Worm (Caenorhabditis elegans) whole organism, L1 larva: Measurements from ENCODE around the gene srx-87.

Experiments used
- C16A3.4 ChIP-seq: fragments of 150-350 bp; optimal IDR thresholded peaks from 2 replicates; lab custom pipeline; 2014; ENCODE audit warnings: missing biosample characterization, missing genetic modification characterization
- Y116A8C.19 ChIP-seq: sonication (generic microtip); optimal IDR thresholded peaks from 2 replicates; lab custom pipeline; 2016; ENCODE audit warnings: missing compliant biosample characterization, missing genetic modification characterization, borderline replicate concordance
- aly-2 ChIP-seq: fragments of 150-350 bp; optimal IDR thresholded peaks from 2 replicates; lab custom pipeline; 2014; ENCODE audit warnings: missing biosample characterization, missing genetic modification characterization
- ama-1 ChIP-seq: fragments of 150-350 bp; optimal IDR thresholded peaks from 2 replicates; lab custom pipeline; 2014
- blmp-1 ChIP-seq: fragments of 150-350 bp; optimal IDR thresholded peaks from 2 replicates; lab custom pipeline; 2014; ENCODE audit warnings: missing biosample characterization, missing genetic modification characterization
- ceh-88 ChIP-seq: fragments of 200-800 bp; sonication (Bioruptor generic); IDR thresholded peaks from 2 replicates; pipeline ENCODE4 v1.3.6; 2022; ENCODE audit warnings: missing genetic modification characterization, missing compliant biosample characterization
- ceh-90 ChIP-seq: sonication (generic microtip); optimal IDR thresholded peaks from 2 replicates; lab custom pipeline; 2016; ENCODE audit warnings: missing genetic modification characterization, missing compliant biosample characterization
- dpl-1 ChIP-seq, 3 experiments: fragments of 150-350 bp in 2 of 3; sonication (generic microtip) in 1 of 3; optimal IDR thresholded peaks; 2 replicates each; lab custom pipeline; 2014 to 2017; ENCODE audit warnings: missing biosample characterization in 3 of 3, missing genetic modification characterization in 3 of 3, missing genetic modification reagents in 3 of 3
- dsc-1 ChIP-seq: sonication (generic microtip); optimal IDR thresholded peaks from 2 replicates; lab custom pipeline; 2016; ENCODE audit warnings: mild to moderate bottlenecking, missing genetic modification characterization, missing compliant biosample characterization
- efl-1 ChIP-seq, 4 experiments: fragments of 150-350 bp; optimal IDR thresholded peaks in 3 of 4; peaks in 1 of 4; 1 replicate in 1 of 4; 2 replicates in 3 of 4; lab custom pipeline; 2014; ENCODE audit warnings: missing biosample characterization in 2 of 4, missing genetic modification characterization in 2 of 4, missing genetic modification reagents in 2 of 4
- egl-13 ChIP-seq: sonication (generic microtip); optimal IDR thresholded peaks from 2 replicates; lab custom pipeline; 2016; ENCODE audit warnings: missing genotype, missing genetic modification reagents, missing genetic modification characterization, missing compliant biosample characterization
- egl-27 ChIP-seq, 2 experiments: fragments of 150-350 bp in 1 of 2; sonication (generic microtip); optimal IDR thresholded peaks; 3 replicates each; lab custom pipeline; 2017 to 2018; ENCODE audit warnings: missing biosample characterization in 2 of 2, missing genetic modification characterization in 2 of 2, missing genetic modification reagents in 2 of 2
- elt-3 ChIP-seq, 6 experiments: fragments of 150-350 bp in 1 of 6; sonication (generic microtip); optimal IDR thresholded peaks; 2 replicates each; lab custom pipeline; 2017 to 2018; ENCODE audit warnings: missing biosample characterization in 6 of 6, missing genetic modification characterization in 6 of 6, inconsistent platforms in 1 of 6
- ets-5 ChIP-seq: fragments of 200-800 bp; sonication (Bioruptor generic); IDR thresholded peaks from 2 replicates; pipeline ENCODE4 v1.3.6; 2022; ENCODE audit warnings: missing genetic modification characterization, missing compliant biosample characterization
- fkh-10 ChIP-seq: sonication (generic microtip); optimal IDR thresholded peaks from 2 replicates; lab custom pipeline; 2017; ENCODE audit warnings: missing biosample characterization, missing genetic modification reagents, missing genetic modification characterization
- fos-1 ChIP-seq: fragments of 150-350 bp; optimal IDR thresholded peaks from 2 replicates; lab custom pipeline; 2014; ENCODE audit warnings: missing biosample characterization, missing genetic modification characterization
- grh-1 ChIP-seq: fragments of 200-800 bp; sonication (Bioruptor generic); IDR thresholded peaks from 2 replicates; pipeline ENCODE4 v1.3.6; 2022; ENCODE audit warnings: missing genetic modification reagents, missing genetic modification characterization, missing compliant biosample characterization
- hpl-2 ChIP-seq: fragments of 150-350 bp; optimal IDR thresholded peaks from 2 replicates; lab custom pipeline; 2014; ENCODE audit warnings: missing biosample characterization, missing genetic modification reagents, missing genetic modification characterization
- irx-1 ChIP-seq: sonication (generic microtip); optimal IDR thresholded peaks from 2 replicates; lab custom pipeline; 2016; ENCODE audit warnings: missing genetic modification characterization, missing compliant biosample characterization
- isw-1 ChIP-seq: fragments of 200-800 bp; sonication (Bioruptor generic); IDR thresholded peaks from 2 replicates; pipeline ENCODE4 v1.3.6; 2022; ENCODE audit warnings: missing genetic modification characterization, missing compliant biosample characterization
- jun-1 ChIP-seq: fragments of 150-350 bp; optimal IDR thresholded peaks from 2 replicates; lab custom pipeline; 2014; ENCODE audit warnings: missing biosample characterization, missing genetic modification reagents, missing genetic modification characterization
- lin-13 ChIP-seq: fragments of 150-350 bp; optimal IDR thresholded peaks from 2 replicates; lab custom pipeline; 2014; ENCODE audit warnings: missing biosample characterization, missing genetic modification reagents, missing genetic modification characterization
- lin-14 ChIP-seq: fragments of 200-800 bp; sonication (Bioruptor generic); optimal IDR thresholded peaks from 2 replicates; lab custom pipeline; 2018; ENCODE audit warnings: mild to moderate bottlenecking, missing genetic modification characterization, moderate library complexity, missing compliant biosample characterization
- lin-35 ChIP-seq, 2 experiments: fragments of 150-350 bp; optimal IDR thresholded peaks; 2 replicates each; lab custom pipeline; 2014; ENCODE audit warnings: missing biosample characterization in 2 of 2, missing genetic modification characterization in 2 of 2, missing genetic modification reagents in 2 of 2
- lir-3 ChIP-seq: sonication (generic microtip); optimal IDR thresholded peaks from 2 replicates; lab custom pipeline; 2016; ENCODE audit warnings: mild to moderate bottlenecking, missing genetic modification characterization, moderate library complexity, missing compliant biosample characterization; ENCODE audit not compliant: poor library complexity
- mab-9 ChIP-seq: fragments of 200-800 bp; sonication (Bioruptor generic); IDR thresholded peaks from 2 replicates; pipeline ENCODE4 v1.3.6; 2022; ENCODE audit warnings: missing genetic modification reagents, missing genetic modification characterization, missing compliant biosample characterization
- mdl-1 ChIP-seq, 2 experiments: fragments of 150-350 bp; optimal IDR thresholded peaks; 2 replicates each; lab custom pipeline; 2014 to 2017; ENCODE audit warnings: missing biosample characterization in 2 of 2, missing genetic modification characterization in 2 of 2, inconsistent platforms in 1 of 2
- nhr-11 ChIP-seq: fragments of 150-350 bp; optimal IDR thresholded peaks from 2 replicates; lab custom pipeline; 2014; ENCODE audit warnings: missing biosample characterization, missing genetic modification characterization
- nhr-19 ChIP-seq: fragments of 200-800 bp; sonication (Bioruptor generic); conservative IDR thresholded peaks from 2 replicates; pipeline ENCODE4 v1.3.6; 2022; ENCODE audit warnings: missing genetic modification characterization, missing compliant biosample characterization
- nhr-20 ChIP-seq: sonication (generic microtip); optimal IDR thresholded peaks from 2 replicates; lab custom pipeline; 2016; ENCODE audit warnings: mild to moderate bottlenecking, missing genetic modification characterization, missing compliant biosample characterization
- nhr-28 ChIP-seq: fragments of 150-350 bp; optimal IDR thresholded peaks from 2 replicates; lab custom pipeline; 2014; ENCODE audit warnings: missing biosample characterization, missing genetic modification characterization
- nhr-47 ChIP-seq: sonication (generic microtip); optimal IDR thresholded peaks from 2 replicates; lab custom pipeline; 2016; ENCODE audit warnings: mild to moderate bottlenecking, missing genetic modification characterization, moderate library complexity, missing compliant biosample characterization
- nhr-71 ChIP-seq: sonication (generic microtip); optimal IDR thresholded peaks from 2 replicates; lab custom pipeline; 2016; ENCODE audit warnings: mild to moderate bottlenecking, missing genetic modification characterization, moderate library complexity, missing compliant biosample characterization
- nhr-76 ChIP-seq: sonication (generic microtip); optimal IDR thresholded peaks from 2 replicates; lab custom pipeline; 2017; ENCODE audit warnings: missing biosample characterization, missing genetic modification characterization
- nhr-85 ChIP-seq: sonication (generic microtip); peaks from one replicate; lab custom pipeline; 2016; ENCODE audit warnings: missing genetic modification characterization, inconsistent platforms, missing compliant biosample characterization
- nhr-90 ChIP-seq: sonication (generic microtip); optimal IDR thresholded peaks from 2 replicates; lab custom pipeline; 2016; ENCODE audit warnings: mild to moderate bottlenecking, missing genetic modification characterization, missing compliant biosample characterization; ENCODE audit not compliant: poor library complexity
- pax-3 ChIP-seq: fragments of 200-800 bp; sonication (Bioruptor generic); optimal IDR thresholded peaks from 2 replicates; lab custom pipeline; 2018; ENCODE audit warnings: mild to moderate bottlenecking, missing genetic modification characterization, moderate library complexity, missing compliant biosample characterization
- rnt-1 ChIP-seq: sonication (generic microtip); optimal IDR thresholded peaks from 2 replicates; lab custom pipeline; 2016; ENCODE audit warnings: mild to moderate bottlenecking, missing genetic modification characterization, moderate library complexity, missing compliant biosample characterization
- skn-1 ChIP-seq: fragments of 150-350 bp; optimal IDR thresholded peaks from 2 replicates; lab custom pipeline; 2014; ENCODE audit warnings: missing biosample characterization, missing genetic modification characterization
- snu-23 ChIP-seq: sonication (generic microtip); optimal IDR thresholded peaks from 2 replicates; lab custom pipeline; 2016; ENCODE audit warnings: missing genetic modification characterization, missing compliant biosample characterization
- sox-4 ChIP-seq: sonication (generic microtip); optimal IDR thresholded peaks from 2 replicates; lab custom pipeline; 2016; ENCODE audit warnings: missing genetic modification characterization, missing compliant biosample characterization
- sptf-1 ChIP-seq: fragments of 150-350 bp; optimal IDR thresholded peaks from 2 replicates; lab custom pipeline; 2014; ENCODE audit warnings: missing biosample characterization, missing genetic modification characterization
- sup-37 ChIP-seq: fragments of 200-800 bp; sonication (Bioruptor generic); optimal IDR thresholded peaks from 2 replicates; lab custom pipeline; 2018; ENCODE audit warnings: mild to moderate bottlenecking, missing genetic modification characterization, missing compliant biosample characterization
- swsn-7 ChIP-seq: sonication (generic microtip); optimal IDR thresholded peaks from 2 replicates; lab custom pipeline; 2016; ENCODE audit warnings: missing genetic modification characterization, missing compliant biosample characterization
- tbx-2 ChIP-seq: sonication (generic microtip); optimal IDR thresholded peaks from 2 replicates; lab custom pipeline; 2016; ENCODE audit warnings: missing genetic modification characterization, missing compliant biosample characterization
- unc-30 ChIP-seq: sonication (generic microtip); optimal IDR thresholded peaks from 2 replicates; lab custom pipeline; 2017; ENCODE audit warnings: missing biosample characterization, missing genetic modification characterization
- unc-62 ChIP-seq: fragments of 150-350 bp; optimal IDR thresholded peaks from 2 replicates; lab custom pipeline; 2014; ENCODE audit warnings: missing biosample characterization, missing genetic modification reagents, missing genetic modification characterization
- vab-15 ChIP-seq: sonication (generic microtip); optimal IDR thresholded peaks from 2 replicates; lab custom pipeline; 2017; ENCODE audit warnings: missing genotype, mild to moderate bottlenecking, missing genetic modification characterization, missing compliant biosample characterization
- xbp-1 ChIP-seq: sonication (generic microtip); optimal IDR thresholded peaks from 2 replicates; lab custom pipeline; 2016; ENCODE audit warnings: missing genetic modification characterization, missing compliant biosample characterization
- zip-4 ChIP-seq: fragments of 200-800 bp; sonication (Bioruptor generic); optimal IDR thresholded peaks from 2 replicates; lab custom pipeline; 2018; ENCODE audit warnings: mild to moderate bottlenecking, missing genetic modification characterization, moderate library complexity, missing compliant biosample characterization
- ztf-4 ChIP-seq: fragments of 150-350 bp; optimal IDR thresholded peaks from 2 replicates; lab custom pipeline; 2014; ENCODE audit warnings: missing biosample characterization, missing genetic modification characterization

The srx-87 gene

ce11 chrV:11572803-11573490, 8.3 kb downstream of the srx-87 start, which contains the start of the genes H12C20.7 and nhr-68:
Gene H12C20.7 (minus strand): TSS chrV:11572990.
Gene nhr-68 (plus strand): TSS chrV:11573440.
- TF ChIP-seq dsc-1 (tag; lab: Kevin White, UChicago) (peak; percentile 96), irx-1 (peak; percentile 55), egl-13 (tag; lab: Kevin White, UChicago) (no peak), fkh-10 (no peak), skn-1 (peak; percentile 6), mdl-1 (tag; optimal IDR thresholded peaks at IDR 0.05; lab: Kevin White, UChicago) (peak in 1 of 2 experiments; percentile 90), sptf-1 (tag; lab: Kevin White, UChicago) (no peak), Y116A8C.19 (tag; lab: Kevin White, UChicago) (no peak), nhr-28 (tag; lab: Kevin White, UChicago) (no peak), snu-23 (GFP tag; lab: Kevin White, UChicago) (peak; percentile 96), sup-37 (GFP tag; lab: Kevin White, UChicago) (no peak), nhr-19 (GFP tag; lab: Robert Waterston, UW) (peak; percentile 90), ama-1 (lab: Kevin White, UChicago) (peak; percentile 54), efl-1 (optimal IDR thresholded peaks at IDR 0.05; lab: Kevin White, UChicago) (peak; percentile 10 to 38), efl-1 (GFP tag; optimal IDR thresholded peaks at IDR 0.05 in 1 of 2; lab: Kevin White, UChicago) (peak in 1 of 2 experiments; percentile 94), lir-3 (tag; lab: Kevin White, UChicago) (peak; percentile 74), ceh-88 (peak; percentile 37; the same call in 1 of the 2 replicates), fos-1 (peak; percentile 20), grh-1 (GFP tag; lab: Robert Waterston, UW) (peak; percentile 82), isw-1 (GFP tag; lab: Robert Waterston, UW) (no peak), pax-3 (no peak), lin-14 (GFP tag; lab: Kevin White, UChicago) (peak; percentile 97), ets-5 (GFP tag; lab: Robert Waterston, UW) (no peak), zip-4 (peak; percentile 51), C16A3.4 (tag; lab: Kevin White, UChicago) (peak; percentile 92), egl-27 (tag; optimal IDR thresholded peaks at IDR 0.05; lab: Kevin White, UChicago) (peak; percentile 38 to 68), mab-9 (GFP tag; lab: Robert Waterston, UW) (peak; percentile 44; the same call in 1 of the 2 replicates), elt-3 (tag; optimal IDR thresholded peaks at IDR 0.05; lab: Kevin White, UChicago) (peak; percentile 84 to 99 (median 93)), ceh-90 (no peak), sox-4 (no peak), nhr-71 (tag; lab: Kevin White, UChicago) (peak; percentile 100), hpl-2 (GFP tag; lab: Kevin White, UChicago) (peak; percentile 46), nhr-47 (tag; lab: Kevin White, UChicago) (peak; percentile 85), jun-1 (peak; percentile 42), lin-35 (GFP tag; optimal IDR thresholded peaks at IDR 0.05; lab: Kevin White, UChicago) (peak in 1 of 2 experiments; percentile 85), nhr-20 (tag; lab: Kevin White, UChicago) (peak; percentile 99), nhr-90 (tag; lab: Kevin White, UChicago) (peak; percentile 97), blmp-1 (tag; lab: Kevin White, UChicago) (peak; percentile 76), swsn-7 (tag; lab: Kevin White, UChicago) (peak; percentile 61), dpl-1 (GFP tag; optimal IDR thresholded peaks at IDR 0.05; lab: Kevin White, UChicago) (peak in 2 of 3 experiments; percentile 8 to 45), xbp-1 (tag; lab: Kevin White, UChicago) (peak; percentile 74), ztf-4 (peak; percentile 95), unc-62 (GFP tag; lab: Kevin White, UChicago) (no peak), rnt-1 (tag; lab: Kevin White, UChicago) (no peak), aly-2 (tag; lab: Kevin White, UChicago) (no peak), nhr-85 (tag; lab: Kevin White, UChicago) (peak; percentile 99), tbx-2 (tag; lab: Kevin White, UChicago) (peak; percentile 76), lin-13 (GFP tag; lab: Kevin White, UChicago) (peak; percentile 48), nhr-76 (no peak), nhr-11 (tag; lab: Kevin White, UChicago) (no peak), unc-30 (tag; lab: Kevin White, UChicago) (no peak), vab-15 (no peak)
